Fruit fly (Drosophila melanogaster): ENCODE results near the gene Pgant5.

Pgant5 gene

dm6 chr2L:5052367-5052914, 41.0 kb downstream of the Pgant5 start, which contains the start of gene senju (continued):
- peak; percentile 73 for TF ChIP-seq CG6689 (GFP tag; IDR thresholded peaks at IDR 0.05)
- TF ChIP-seq CG34422 (GFP tag; IDR thresholded peaks at IDR 0.05), result peak; percentile 94
- peak; percentile 79 for TF ChIP-seq pb (GFP tag; optimal IDR thresholded peaks at IDR 0.05)
- TF ChIP-seq CG32772 (GFP tag; IDR thresholded peaks at IDR 0.05), result peak; percentile 60
- peak; percentile 54 for TF ChIP-seq CG6791 (GFP tag; IDR thresholded peaks at IDR 0.05; ENCODE audit: partially characterized antibody)
- TF ChIP-seq CG1602 (GFP tag; optimal IDR thresholded peaks at IDR 0.05), result peak; percentile 69
- TF ChIP-seq Optix (GFP tag; IDR thresholded peaks at IDR 0.05), result peak; percentile 81
- TF ChIP-seq Sox102F (GFP tag; optimal IDR thresholded peaks at IDR 0.05), result peak; percentile 80
- TF ChIP-seq sug (tag; optimal IDR thresholded peaks at IDR 0.05), result peak; percentile 85
- TF ChIP-seq CG6765 (GFP tag; optimal IDR thresholded peaks at IDR 0.05), result peak; percentile 81
- TF ChIP-seq CG18476 (GFP tag; optimal IDR thresholded peaks at IDR 0.05), result peak; percentile 76
- peak; percentile 81 for TF ChIP-seq nau (GFP tag; optimal IDR thresholded peaks at IDR 0.05)
- peak; percentile 74 for TF ChIP-seq Fer3 (tag; optimal IDR thresholded peaks at IDR 0.05)
- peak; percentile 89 for TF ChIP-seq CG13624 (GFP tag; optimal IDR thresholded peaks at IDR 0.05)
- TF ChIP-seq nom (GFP tag; optimal IDR thresholded peaks at IDR 0.05), result peak; percentile 74
- TF ChIP-seq tgo (GFP tag; IDR thresholded peaks at IDR 0.05), result peak; percentile 82
- peak; percentile 82 for TF ChIP-seq Hand (GFP tag; optimal IDR thresholded peaks at IDR 0.05)
- TF ChIP-seq CG10267 (tag; optimal IDR thresholded peaks at IDR 0.05), result peak; percentile 99
- TF ChIP-seq ken (GFP tag; IDR thresholded peaks at IDR 0.05), result peak; percentile 81
- TF ChIP-seq CG11398 (GFP tag; optimal IDR thresholded peaks at IDR 0.05), result peak; percentile 85
- TF ChIP-seq Vsx1 (GFP tag; optimal IDR thresholded peaks at IDR 0.05), result peak; percentile 19
- peak; percentile 81 for TF ChIP-seq HLH54F (GFP tag; optimal IDR thresholded peaks at IDR 0.05)
- TF ChIP-seq pita (GFP tag; optimal IDR thresholded peaks at IDR 0.05), result no peak
- no peak for TF ChIP-seq usp (GFP tag; optimal IDR thresholded peaks at IDR 0.05)
- TF ChIP-seq danr (GFP tag; IDR thresholded peaks at IDR 0.05), result 0 out of 2 replicates have a peak, but pooled peaks have one; percentile 46
- TF ChIP-seq NFAT (GFP tag; IDR thresholded peaks at IDR 0.05), result peak; percentile 79
- TF ChIP-seq CG4404 (GFP tag; IDR thresholded peaks at IDR 0.05), result peak; percentile 52
- no peak for TF ChIP-seq lov (optimal IDR thresholded peaks at IDR 0.05)
- peak; percentile 55; the same call in 2 of the 3 replicates for TF ChIP-seq lov (GFP tag; IDR thresholded peaks at IDR 0.05)
- no peak; the same call in 1 of the 2 replicates for TF ChIP-seq GATAe (GFP tag; conservative IDR thresholded peaks at IDR 0.05)
- TF ChIP-seq CG34224 (GFP tag; IDR thresholded peaks at IDR 0.05; ENCODE audit: partially characterized antibody), result peak; percentile 63; the same call in 2 of the 3 replicates
- peak; percentile 64; the same call in 1 of the 2 replicates for TF ChIP-seq CG32767 (GFP tag; IDR thresholded peaks at IDR 0.05)
- peak; percentile 71 for TF ChIP-seq D19B (GFP tag; optimal IDR thresholded peaks at IDR 0.05)
- TF ChIP-seq Nf-YC (tag; optimal IDR thresholded peaks at IDR 0.05), result peak; percentile 73
- no peak for TF ChIP-seq CG7745 (tag; optimal IDR thresholded peaks at IDR 0.05)
- peak; percentile 39 for TF ChIP-seq exex (tag; optimal IDR thresholded peaks at IDR 0.05)
- peak; percentile 98 for TF ChIP-seq MBD-R2 (GFP tag; IDR thresholded peaks at IDR 0.05)
- TF ChIP-seq sens (GFP tag), result peak; percentile 98
- peak; percentile 81 for TF ChIP-seq kni (GFP tag; optimal IDR thresholded peaks at IDR 0.05)
- no peak; the same call in none of the 2 replicates for TF ChIP-seq gsb (GFP tag; IDR thresholded peaks at IDR 0.05)
- peak; percentile 83 for TF ChIP-seq CG14014 (GFP tag; IDR thresholded peaks at IDR 0.05)
- TF ChIP-seq lmd (GFP tag; IDR thresholded peaks at IDR 0.05), result peak; percentile 86
- no peak for TF ChIP-seq CG17612 (GFP tag; IDR thresholded peaks at IDR 0.05)
- TF ChIP-seq CG12104 (GFP tag; optimal IDR thresholded peaks at IDR 0.05), result peak; percentile 73
- peak; percentile 30 for TF ChIP-seq bigmax (GFP tag; optimal IDR thresholded peaks at IDR 0.05)
- peak in 1 of 2 experiments; percentile 80 for TF ChIP-seq Eip74EF (GFP tag; optimal IDR thresholded peaks at IDR 0.05)
- peak; percentile 78 for TF ChIP-seq Oli (tag; optimal IDR thresholded peaks at IDR 0.05)
- TF ChIP-seq CG10209 (GFP tag; optimal IDR thresholded peaks at IDR 0.05), result peak; percentile 77
- TF ChIP-seq CG7271 (tag; optimal IDR thresholded peaks at IDR 0.05), result no peak
- peak; percentile 88 for TF ChIP-seq Meics (GFP tag; optimal IDR thresholded peaks at IDR 0.05)
